Fruit fly (Drosophila melanogaster) whole organism, embryonic: ENCODE results near the gene Hecw.
A peak's percentile ranks its signal among the peaks of the same experiment; 100 is the strongest.

Source experiments
- Atf3 ChIP-seq: fragments of 200-800 bp; sonication (Bioruptor generic); optimal IDR thresholded peaks from 3 replicates; lab custom pipeline; 2016; ENCODE audit warnings: missing biosample characterization, missing genetic modification characterization
- Atf6 ChIP-seq: fragments of 200-800 bp; sonication (Bioruptor generic); IDR thresholded peaks from 2 replicates; pipeline ENCODE4 v1.3.6; 2022; ENCODE audit warnings: missing biosample characterization, missing genetic modification characterization
- Awh ChIP-seq: fragments of 200-800 bp; sonication (Bioruptor generic); IDR thresholded peaks from 2 replicates; pipeline ENCODE4, ENCODE4 v1.3.6; 2022; ENCODE audit warnings: missing biosample characterization, missing genetic modification characterization
- Bdp1 ChIP-seq: fragments of 200-800 bp; sonication (Bioruptor generic); optimal IDR thresholded peaks from 3 replicates; lab custom pipeline; 2016; ENCODE audit warnings: missing biosample characterization, missing genetic modification characterization
- Bteb2 ChIP-seq: fragments of 200-800 bp; sonication (Bioruptor generic); optimal IDR thresholded peaks from 2 replicates; lab custom pipeline; 2016; ENCODE audit warnings: missing biosample characterization, missing genetic modification characterization
- CG10565 ChIP-seq: fragments of 200-800 bp; sonication (Bioruptor generic); optimal IDR thresholded peaks from 3 replicates; lab custom pipeline; 2016; ENCODE audit warnings: missing biosample characterization, mild to moderate bottlenecking, missing genetic modification characterization
- CG11560 ChIP-seq: fragments of 200-800 bp; sonication (Bioruptor generic); IDR thresholded peaks from 3 replicates; pipeline ENCODE4 v1.3.6; 2022; ENCODE audit warnings: missing biosample characterization, missing genetic modification characterization
- CG11723 ChIP-seq: fragments of 200-800 bp; sonication (Bioruptor generic); optimal IDR thresholded peaks from 2 replicates; lab custom pipeline; 2017; ENCODE audit warnings: missing biosample characterization, mild to moderate bottlenecking, missing genetic modification characterization
- CG12071 ChIP-seq: fragments of 200-800 bp; sonication (Bioruptor generic); optimal IDR thresholded peaks from 3 replicates; lab custom pipeline; 2018; ENCODE audit warnings: missing biosample characterization, mild to moderate bottlenecking, missing genetic modification characterization
- CG12299 ChIP-seq: fragments of 200-800 bp; sonication (Bioruptor generic); optimal IDR thresholded peaks from 2 replicates; lab custom pipeline; 2018; ENCODE audit warnings: missing biosample characterization, mild to moderate bottlenecking, missing genetic modification characterization
- CG14050 ChIP-seq: fragments of 200-800 bp; sonication (Bioruptor generic); IDR thresholded peaks from 3 replicates; pipeline ENCODE4 v1.3.6; 2022; ENCODE audit warnings: missing biosample characterization, missing genetic modification characterization
- CG15011 ChIP-seq: fragments of 200-800 bp; sonication (Bioruptor generic); optimal IDR thresholded peaks from 3 replicates; lab custom pipeline; 2018; ENCODE audit warnings: missing biosample characterization, mild to moderate bottlenecking, missing genetic modification characterization
- CG15479 ChIP-seq: fragments of 200-800 bp; sonication (Bioruptor generic); optimal IDR thresholded peaks from 3 replicates; lab custom pipeline; 2019; ENCODE audit warnings: missing biosample characterization, mild to moderate bottlenecking, missing genetic modification characterization, moderate library complexity
- CG1603 ChIP-seq: fragments of 200-800 bp; sonication (Bioruptor generic); optimal IDR thresholded peaks from 2 replicates; lab custom pipeline; 2019; ENCODE audit warnings: missing biosample characterization, mild to moderate bottlenecking, missing genetic modification characterization, moderate library complexity
- CG16779 ChIP-seq: fragments of 200-800 bp; sonication (Bioruptor generic); IDR thresholded peaks from 2 replicates; pipeline ENCODE4 v1.3.6; 2022; ENCODE audit warnings: missing biosample characterization, missing genetic modification characterization
- CG17385 ChIP-seq: fragments of 200-800 bp; sonication (Bioruptor generic); optimal IDR thresholded peaks from 3 replicates; lab custom pipeline; 2018; ENCODE audit warnings: missing biosample characterization, mild to moderate bottlenecking, missing genetic modification characterization
- CG17802 ChIP-seq: fragments of 200-800 bp; sonication (Bioruptor generic); optimal IDR thresholded peaks from 2 replicates; lab custom pipeline; 2018; ENCODE audit warnings: missing biosample characterization, mild to moderate bottlenecking, missing genetic modification characterization, moderate library complexity
- CG2199 ChIP-seq: fragments of 200-800 bp; sonication (Bioruptor generic); IDR thresholded peaks from 3 replicates; pipeline ENCODE4 v1.3.6; 2022; ENCODE audit warnings: missing biosample characterization, missing genetic modification characterization
- CG2202 ChIP-seq: fragments of 200-800 bp; sonication (Bioruptor generic); optimal IDR thresholded peaks from 2 replicates; lab custom pipeline; 2018; ENCODE audit warnings: missing biosample characterization, mild to moderate bottlenecking, missing genetic modification characterization
- CG2678 ChIP-seq: fragments of 200-800 bp; sonication (Bioruptor generic); optimal IDR thresholded peaks from 3 replicates; lab custom pipeline; 2019; ENCODE audit warnings: missing biosample characterization, mild to moderate bottlenecking, missing genetic modification characterization, moderate library complexity
- CG33557 ChIP-seq: fragments of 200-800 bp; sonication (Bioruptor generic); optimal IDR thresholded peaks from 2 replicates; lab custom pipeline; 2019; ENCODE audit warnings: missing biosample characterization, mild to moderate bottlenecking, missing genetic modification characterization, moderate library complexity
- CG34376 ChIP-seq: fragments of 200-800 bp; sonication (Bioruptor generic); optimal IDR thresholded peaks from 2 replicates; lab custom pipeline; 2018; ENCODE audit warnings: missing biosample characterization, mild to moderate bottlenecking, missing genetic modification characterization
- CG3838 ChIP-seq: fragments of 200-800 bp; sonication (Bioruptor generic); optimal IDR thresholded peaks from 3 replicates; lab custom pipeline; 2016; ENCODE audit warnings: missing biosample characterization, missing genetic modification characterization
- CG3995 ChIP-seq: fragments of 200-800 bp; sonication (Bioruptor generic); optimal IDR thresholded peaks from 3 replicates; lab custom pipeline; 2016; ENCODE audit warnings: missing biosample characterization, missing genetic modification characterization
- CG4360 ChIP-seq: fragments of 200-800 bp; sonication (Bioruptor generic); IDR thresholded peaks from 2 replicates; pipeline ENCODE4 v1.3.6; 2022; ENCODE audit warnings: missing biosample characterization, missing genetic modification characterization
- CG5180 ChIP-seq: fragments of 200-800 bp; sonication (Bioruptor generic); optimal IDR thresholded peaks from 3 replicates; lab custom pipeline; 2017; ENCODE audit warnings: missing biosample characterization, missing genetic modification characterization, mild to moderate bottlenecking, moderate library complexity, missing genetic modification reagents
- CG9797 ChIP-seq: fragments of 200-800 bp; sonication (Bioruptor generic); optimal IDR thresholded peaks from 3 replicates; lab custom pipeline; 2018; ENCODE audit warnings: missing biosample characterization, mild to moderate bottlenecking, missing genetic modification characterization
- CkIIα-i1 ChIP-seq: fragments of 200-800 bp; sonication (Bioruptor generic); IDR thresholded peaks from 2 replicates; pipeline ENCODE4 v1.3.6; 2022; ENCODE audit warnings: missing biosample characterization, missing genetic modification characterization
- D19A ChIP-seq: fragments of 200-800 bp; optimal IDR thresholded peaks from 3 replicates; lab custom pipeline; 2019; ENCODE audit warnings: missing biosample characterization, mild to moderate bottlenecking, missing genetic modification characterization, moderate library complexity
- Dll ChIP-seq: fragments of 200-800 bp; sonication (Bioruptor generic); IDR thresholded peaks from 4 replicates; pipeline ENCODE4 v1.3.6; 2022; ENCODE audit warnings: missing biosample characterization, missing genetic modification characterization; ENCODE audit not compliant: partially characterized antibody
- Fer2 ChIP-seq: fragments of 200-800 bp; sonication (Bioruptor generic); optimal IDR thresholded peaks from 2 replicates; lab custom pipeline; 2018; ENCODE audit warnings: missing biosample characterization, mild to moderate bottlenecking, missing genetic modification characterization, moderate library complexity
- MBD-R2 ChIP-seq: fragments of 200-800 bp; sonication (Bioruptor generic); IDR thresholded peaks from 2 replicates; pipeline ENCODE4 v1.3.6; 2022; ENCODE audit warnings: missing biosample characterization, missing genetic modification characterization
- Ptx1 ChIP-seq: fragments of 200-800 bp; sonication (Bioruptor generic); IDR thresholded peaks from 2 replicates; pipeline ENCODE4 v1.3.6; 2022; ENCODE audit warnings: missing biosample characterization, missing genetic modification characterization
- Sox102F ChIP-seq: fragments of 200-800 bp; sonication (Bioruptor generic); optimal IDR thresholded peaks from 2 replicates; lab custom pipeline; 2018; ENCODE audit warnings: missing biosample characterization, mild to moderate bottlenecking, missing genetic modification characterization, moderate library complexity
- Stat92E ChIP-seq, 3 experiments: fragments of >200 bp in 2 of 3; fragments of 200-800 bp in 1 of 3; sonication (Bioruptor generic) in 1 of 3; optimal IDR thresholded peaks; 2 replicates each; lab custom pipeline; 2017 to 2019; ENCODE audit warnings: missing biosample characterization in 3 of 3, missing genetic modification characterization in 3 of 3, mild to moderate bottlenecking in 1 of 3, moderate library complexity in 1 of 3
- Taf1 ChIP-seq: fragments of 200-800 bp; sonication (Bioruptor generic); IDR thresholded peaks from 2 replicates; pipeline ENCODE4 v1.3.6; 2022; ENCODE audit warnings: missing biosample characterization, missing genetic modification characterization
- az2 ChIP-seq: fragments of 200-800 bp; sonication (Bioruptor generic); optimal IDR thresholded peaks from 3 replicates; lab custom pipeline; 2016; ENCODE audit warnings: missing biosample characterization, missing genetic modification characterization
- bigmax ChIP-seq: fragments of 200-800 bp; sonication (Bioruptor generic); optimal IDR thresholded peaks from 2 replicates; lab custom pipeline; 2018; ENCODE audit warnings: missing biosample characterization, mild to moderate bottlenecking, missing genetic modification characterization
- chm ChIP-seq: fragments of 200-800 bp; sonication (Bioruptor generic); IDR thresholded peaks from 2 replicates; pipeline ENCODE4 v1.3.6; 2022; ENCODE audit warnings: missing biosample characterization, missing genetic modification characterization
- dysf ChIP-seq: fragments of 200-800 bp; sonication (Bioruptor generic); IDR thresholded peaks from 3 replicates; pipeline ENCODE4 v1.3.6; 2022; ENCODE audit warnings: missing biosample characterization, missing genetic modification characterization
- ems ChIP-seq: fragments of 200-800 bp; sonication (Bioruptor generic); optimal IDR thresholded peaks from 3 replicates; lab custom pipeline; 2016; ENCODE audit warnings: missing biosample characterization, missing genetic modification characterization
- fd64A ChIP-seq: fragments of 200-800 bp; sonication (Bioruptor generic); optimal IDR thresholded peaks from 3 replicates; lab custom pipeline; 2018; ENCODE audit warnings: missing biosample characterization, mild to moderate bottlenecking, missing genetic modification characterization
- kni ChIP-seq: fragments of 200-800 bp; sonication (Bioruptor generic); optimal IDR thresholded peaks from 3 replicates; lab custom pipeline; 2017; ENCODE audit warnings: mild to moderate bottlenecking, missing biosample characterization, missing genetic modification reagents, missing genetic modification characterization
- lilli ChIP-seq: fragments of 200-800 bp; sonication (Bioruptor generic); optimal IDR thresholded peaks from 3 replicates; lab custom pipeline; 2016; ENCODE audit warnings: missing biosample characterization, missing genetic modification characterization
- lmd ChIP-seq: fragments of 200-800 bp; sonication (Bioruptor generic); IDR thresholded peaks from 2 replicates; pipeline ENCODE4 v1.3.6; 2022; ENCODE audit warnings: missing biosample characterization, missing genetic modification characterization
- mam ChIP-seq: fragments of 200-800 bp; sonication (Bioruptor generic); optimal IDR thresholded peaks from 3 replicates; lab custom pipeline; 2016; ENCODE audit warnings: missing biosample characterization, missing genetic modification characterization
- mld ChIP-seq: fragments of 200-800 bp; sonication (Bioruptor generic); IDR thresholded peaks from 3 replicates; pipeline ENCODE4 v1.3.6; 2022; ENCODE audit warnings: missing biosample characterization, missing genetic modification characterization; ENCODE audit not compliant: partially characterized antibody
- nerfin-1 ChIP-seq: fragments of 200-800 bp; sonication (Bioruptor generic); optimal IDR thresholded peaks from 3 replicates; lab custom pipeline; 2019; ENCODE audit warnings: missing biosample characterization, mild to moderate bottlenecking, missing genetic modification characterization, moderate library complexity
- tio ChIP-seq: fragments of 200-800 bp; sonication (Bioruptor generic); optimal IDR thresholded peaks from 2 replicates; lab custom pipeline; 2017; ENCODE audit warnings: missing biosample characterization, missing genetic modification characterization, inconsistent platforms
- trh ChIP-seq: fragments of 200-800 bp; sonication (Bioruptor generic); optimal IDR thresholded peaks from 2 replicates; lab custom pipeline; 2016; ENCODE audit warnings: missing biosample characterization, missing genetic modification characterization
- twi ChIP-seq: fragments of 200-800 bp; optimal IDR thresholded peaks from 2 replicates; lab custom pipeline; 2019; ENCODE audit warnings: missing biosample characterization, mild to moderate bottlenecking, missing genetic modification characterization, moderate library complexity

Gene Hecw

DNA sequence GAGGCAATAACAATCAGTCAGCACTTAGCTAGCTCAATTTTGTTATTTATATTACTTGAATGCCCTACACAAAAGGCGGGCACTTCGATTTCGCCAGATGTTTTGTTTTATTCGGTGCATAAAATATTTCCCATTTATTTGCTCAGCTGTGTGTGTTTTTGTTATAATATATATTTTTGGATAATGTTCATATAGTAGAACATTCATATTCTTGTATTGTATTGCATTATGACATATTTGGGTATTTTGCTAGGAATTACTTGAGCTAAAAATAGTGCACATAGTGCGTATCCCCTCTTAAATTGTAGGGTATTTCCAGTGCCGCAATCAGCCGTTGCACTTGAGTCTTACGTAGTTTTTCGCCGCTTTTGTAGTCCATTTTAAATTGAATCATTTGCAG lies 18.8 kb upstream of the Hecw start (continued):
- TF ChIP-seq tio (GFP tag; lab: Kevin White, UChicago) (peak; percentile 39), CG3995 (GFP tag; lab: Kevin White, UChicago) (no peak), bigmax (GFP tag; lab: Kevin White, UChicago) (no peak), CG11723 (peak; percentile 36), CG12071 (GFP tag; lab: Kevin White, UChicago) (no peak), MBD-R2 (GFP tag; lab: Robert Waterston, UW) (peak; percentile 18; the same call in 1 of the 2 replicates), Stat92E (GFP tag; optimal IDR thresholded peaks at IDR 0.05; lab: Kevin White, UChicago) (no peak), twi (tag; lab: Kevin White, UChicago) (no peak), CG2202 (tag; lab: Kevin White, UChicago) (no peak), CG5180 (GFP tag; lab: Kevin White, UChicago) (peak; percentile 4), Atf6 (GFP tag; lab: Robert Waterston, UW) (0 out of 2 replicates have a peak, but pooled peaks have one; percentile 62), CG17385 (peak; percentile 48), lilli (GFP tag; lab: Kevin White, UChicago) (peak; percentile 53), D19A (peak; percentile 84), CG17802 (tag; lab: Kevin White, UChicago) (no peak), CG4360 (GFP tag; lab: Robert Waterston, UW) (no peak), CG11560 (tag; lab: Robert Waterston, UW) (no peak), CG1603 (tag; lab: Kevin White, UChicago) (peak; percentile 40), lmd (peak; percentile 49), nerfin-1 (tag; lab: Kevin White, UChicago) (peak; percentile 12), CG3838 (GFP tag; lab: Kevin White, UChicago) (no peak), Ptx1 (GFP tag; lab: Robert Waterston, UW) (peak; percentile 61), kni (GFP tag; lab: Kevin White, UChicago) (no peak), Bdp1 (GFP tag; lab: Kevin White, UChicago) (no peak), Taf1 (GFP tag; lab: Robert Waterston, UW) (no peak), Awh (GFP tag; lab: Robert Waterston, UW) (no peak), Dll (GFP tag; lab: Robert Waterston, UW) (no peak), CG2678 (peak; percentile 72), trh (GFP tag; lab: Kevin White, UChicago) (no peak), CG15479 (no peak), CG2199 (GFP tag; lab: Robert Waterston, UW) (no peak), CG10565 (no peak), CG33557 (no peak), fd64A (GFP tag; lab: Kevin White, UChicago) (no peak), ems (GFP tag; lab: Kevin White, UChicago) (no peak), CkIIα-i1 (GFP tag; lab: Robert Waterston, UW) (no peak), mld (GFP tag; lab: Robert Waterston, UW) (no peak), Sox102F (GFP tag; lab: Kevin White, UChicago) (peak; percentile 73), CG12299 (tag; lab: Kevin White, UChicago) (peak; percentile 28), Atf3 (no peak), CG34376 (GFP tag; lab: Kevin White, UChicago) (peak; percentile 8), Bteb2 (GFP tag; lab: Kevin White, UChicago) (no peak), dysf (GFP tag; lab: Robert Waterston, UW) (peak; percentile 67), CG14050 (GFP tag; lab: Robert Waterston, UW) (0 out of 3 replicates have a peak, but pooled peaks have one; percentile 9), CG16779 (GFP tag; lab: Robert Waterston, UW) (no peak), chm (GFP tag; lab: Robert Waterston, UW) (no peak), Fer2 (tag; lab: Kevin White, UChicago) (peak; percentile 30), az2 (GFP tag; lab: Kevin White, UChicago) (peak; percentile 36), mam (no peak), CG15011 (GFP tag; lab: Kevin White, UChicago) (peak; percentile 19), CG9797 (GFP tag; lab: Kevin White, UChicago) (no peak)
